Worm (Caenorhabditis elegans) whole organism, midembryonic: ENCODE results near the gene sru-45.

Source experiments
- T22C8.4 ChIP-seq: fragments of 200-800 bp; sonication (Bioruptor generic); IDR thresholded peaks from 2 replicates; pipeline ENCODE4 v1.3.6; 2022; ENCODE audit warnings: missing genetic modification characterization, missing compliant biosample characterization
- cog-1 ChIP-seq: sonication (generic microtip); optimal IDR thresholded peaks from 2 replicates; lab custom pipeline; 2016; ENCODE audit warnings: missing genetic modification characterization, missing compliant biosample characterization
- flt-1 ChIP-seq: fragments of 200-800 bp; sonication (Bioruptor generic); IDR thresholded peaks from 2 replicates; pipeline ENCODE4 v1.3.6; 2022; ENCODE audit warnings: missing genetic modification characterization, missing compliant biosample characterization
- klf-2 ChIP-seq: fragments of 200-800 bp; sonication (Bioruptor generic); conservative IDR thresholded peaks from 2 replicates; pipeline ENCODE4 v1.3.6; 2022; ENCODE audit warnings: missing genetic modification reagents, missing genetic modification characterization, missing compliant biosample characterization
- med-1 ChIP-seq: sonication (generic microtip); optimal IDR thresholded peaks from 2 replicates; lab custom pipeline; 2017; ENCODE audit warnings: missing genetic modification characterization, mild to moderate bottlenecking, missing compliant biosample characterization, antibody characterized with exemption, missing genetic modification reagents; ENCODE audit not compliant: insufficient read depth
- ref-1 ChIP-seq: fragments of 200-800 bp; sonication (Bioruptor generic); conservative IDR thresholded peaks from 2 replicates; pipeline ENCODE4 v1.3.6; 2022; ENCODE audit warnings: missing genetic modification reagents, missing genetic modification characterization, missing compliant biosample characterization
- ztf-23 ChIP-seq: fragments of 200-800 bp; sonication (Bioruptor generic); IDR thresholded peaks from 2 replicates; pipeline ENCODE4 v1.3.6; 2022; ENCODE audit warnings: missing genetic modification reagents, missing genetic modification characterization, missing compliant biosample characterization
- ztf-29 ChIP-seq: fragments of 200-800 bp; sonication (Bioruptor generic); IDR thresholded peaks from 2 replicates; pipeline ENCODE4 v1.3.6; 2022; ENCODE audit warnings: missing genetic modification reagents, missing genetic modification characterization, missing compliant biosample characterization

- TF ChIP-seq cog-1, result no peak
- TF ChIP-seq flt-1 (GFP tag; lab: Robert Waterston, UW), result no peak
- no peak for TF ChIP-seq ztf-29 (GFP tag; lab: Robert Waterston, UW)
- TF ChIP-seq T22C8.4 (GFP tag; lab: Robert Waterston, UW), result no peak
- no peak for TF ChIP-seq ref-1 (GFP tag; lab: Robert Waterston, UW)
- no peak for TF ChIP-seq ztf-23 (GFP tag; lab: Robert Waterston, UW)
- no peak for TF ChIP-seq med-1 (GFP tag; lab: Kevin White, UChicago)
- no peak for TF ChIP-seq klf-2 (GFP tag; lab: Robert Waterston, UW)
Observed at ce11 chrV:16608478-16608877, 42.7 kb downstream of the sru-45 start.
